Worm (Caenorhabditis elegans) whole organism, L3 larva: ENCODE data around the gene sec-20.

Experiments used
- ZK546.5 ChIP-seq: sonication (generic microtip); optimal IDR thresholded peaks from 2 replicates; lab custom pipeline; 2017; ENCODE audit warnings: missing biosample characterization, missing genetic modification characterization
- ama-1 ChIP-seq: fragments of 150-350 bp; optimal IDR thresholded peaks from 2 replicates; lab custom pipeline; 2018
- ceh-28 ChIP-seq: fragments of 150-350 bp; optimal IDR thresholded peaks from 2 replicates; lab custom pipeline; 2014; ENCODE audit warnings: missing biosample characterization, missing genetic modification reagents, missing genetic modification characterization
- ceh-9 ChIP-seq: sonication (generic microtip); optimal IDR thresholded peaks from 2 replicates; lab custom pipeline; 2018; ENCODE audit warnings: missing biosample characterization, missing genetic modification characterization
- egl-27 ChIP-seq: sonication (generic microtip); optimal IDR thresholded peaks from 4 replicates; lab custom pipeline; 2017; ENCODE audit warnings: missing biosample characterization, missing genetic modification reagents, missing genetic modification characterization
- egl-5 ChIP-seq: fragments of 150-350 bp; optimal IDR thresholded peaks from 2 replicates; lab custom pipeline; 2017; ENCODE audit warnings: missing biosample characterization, missing genetic modification reagents, missing genetic modification characterization, inconsistent platforms
- elt-1 ChIP-seq: fragments of 150-350 bp; optimal IDR thresholded peaks from 2 replicates; lab custom pipeline; 2014; ENCODE audit warnings: missing biosample characterization, missing genetic modification characterization
- elt-2 ChIP-seq: sonication (generic microtip); optimal IDR thresholded peaks from 2 replicates; lab custom pipeline; 2016; ENCODE audit warnings: missing genetic modification reagents, mild to moderate bottlenecking, missing genetic modification characterization, missing compliant biosample characterization
- elt-3 ChIP-seq, 3 experiments: fragments of 150-350 bp in 1 of 3; sonication (generic microtip) in 2 of 3; optimal IDR thresholded peaks; 2 replicates in 2 of 3; 4 replicates in 1 of 3; lab custom pipeline; 2014 to 2017; ENCODE audit warnings: missing biosample characterization in 3 of 3, missing genetic modification characterization in 3 of 3
- fkh-10 ChIP-seq: sonication (generic microtip); optimal IDR thresholded peaks from 2 replicates; lab custom pipeline; 2017; ENCODE audit warnings: missing biosample characterization, missing genetic modification reagents, missing genetic modification characterization
- fkh-2 ChIP-seq: fragments of 150-350 bp; optimal IDR thresholded peaks from 2 replicates; lab custom pipeline; 2014; ENCODE audit warnings: missing biosample characterization, missing genetic modification reagents, missing genetic modification characterization
- fos-1 ChIP-seq: fragments of 150-350 bp; optimal IDR thresholded peaks from 2 replicates; lab custom pipeline; 2014; ENCODE audit warnings: missing biosample characterization, missing genetic modification characterization
- hmg-11 ChIP-seq: sonication (generic microtip); optimal IDR thresholded peaks from 2 replicates; lab custom pipeline; 2016; ENCODE audit warnings: missing genetic modification characterization, missing compliant biosample characterization
- jun-1 ChIP-seq: fragments of 150-350 bp; optimal IDR thresholded peaks from 2 replicates; lab custom pipeline; 2014; ENCODE audit warnings: missing biosample characterization, missing genetic modification reagents, missing genetic modification characterization
- lin-15B ChIP-seq: fragments of 150-350 bp; optimal IDR thresholded peaks from 2 replicates; lab custom pipeline; 2014; ENCODE audit warnings: missing biosample characterization, missing genetic modification characterization
- lin-39 ChIP-seq: fragments of 150-350 bp; optimal IDR thresholded peaks from 2 replicates; lab custom pipeline; 2018; ENCODE audit warnings: missing biosample characterization, missing genetic modification reagents, missing genetic modification characterization
- lsy-12 ChIP-seq: sonication (generic microtip); optimal IDR thresholded peaks from 2 replicates; lab custom pipeline; 2016; ENCODE audit warnings: mild to moderate bottlenecking, missing genetic modification characterization, missing compliant biosample characterization
- mml-1 ChIP-seq: fragments of 150-350 bp; sonication (generic microtip); optimal IDR thresholded peaks from 3 replicates; lab custom pipeline; 2014; ENCODE audit warnings: missing biosample characterization, missing genetic modification characterization
- nhr-11 ChIP-seq: fragments of 150-350 bp; optimal IDR thresholded peaks from 2 replicates; lab custom pipeline; 2014; ENCODE audit warnings: missing biosample characterization, missing genetic modification characterization
- nhr-23 ChIP-seq: fragments of 150-350 bp; optimal IDR thresholded peaks from 2 replicates; lab custom pipeline; 2014; ENCODE audit warnings: missing biosample characterization, missing genetic modification reagents, missing genetic modification characterization
- nhr-237 ChIP-seq: fragments of 150-350 bp; optimal IDR thresholded peaks from 2 replicates; lab custom pipeline; 2014; ENCODE audit warnings: missing biosample characterization, missing genetic modification characterization
- nhr-25 ChIP-seq: sonication (generic microtip); optimal IDR thresholded peaks from 2 replicates; lab custom pipeline; 2017; ENCODE audit warnings: missing biosample characterization, missing genetic modification characterization
- nhr-28 ChIP-seq: fragments of 150-350 bp; optimal IDR thresholded peaks from 2 replicates; lab custom pipeline; 2014; ENCODE audit warnings: missing biosample characterization, missing genetic modification characterization
- nhr-43 ChIP-seq: sonication (generic microtip); optimal IDR thresholded peaks from 2 replicates; lab custom pipeline; 2016; ENCODE audit warnings: mild to moderate bottlenecking, missing genetic modification characterization, missing compliant biosample characterization; ENCODE audit not compliant: poor library complexity, severe bottlenecking
- nhr-67 ChIP-seq: fragments of 150-350 bp; optimal IDR thresholded peaks from 2 replicates; lab custom pipeline; 2014; ENCODE audit warnings: missing biosample characterization, missing genetic modification characterization
- pqm-1 ChIP-seq: fragments of 150-350 bp; optimal IDR thresholded peaks from 2 replicates; lab custom pipeline; 2017; ENCODE audit warnings: missing biosample characterization, missing genetic modification characterization, inconsistent platforms
- sea-2 ChIP-seq: fragments of 150-350 bp; sonication (generic microtip); optimal IDR thresholded peaks from 4 replicates; lab custom pipeline; 2014; ENCODE audit warnings: missing biosample characterization, missing genetic modification reagents, missing genetic modification characterization
- skn-1 ChIP-seq: fragments of 150-350 bp; optimal IDR thresholded peaks from 2 replicates; lab custom pipeline; 2014; ENCODE audit warnings: missing biosample characterization, missing genetic modification characterization
- tbx-2 ChIP-seq: sonication (generic microtip); optimal IDR thresholded peaks from 2 replicates; lab custom pipeline; 2016; ENCODE audit warnings: mild to moderate bottlenecking, missing genetic modification characterization, missing compliant biosample characterization
- unc-39 ChIP-seq: sonication (generic microtip); optimal IDR thresholded peaks from 4 replicates; lab custom pipeline; 2017; ENCODE audit warnings: missing biosample characterization, missing genetic modification characterization
- unc-62 ChIP-seq: fragments of 150-350 bp; sonication (generic microtip); optimal IDR thresholded peaks from 4 replicates; lab custom pipeline; 2014; ENCODE audit warnings: missing biosample characterization, missing genetic modification reagents, missing genetic modification characterization
- zag-1 ChIP-seq: fragments of 150-350 bp; optimal IDR thresholded peaks from 2 replicates; lab custom pipeline; 2014; ENCODE audit warnings: missing biosample characterization, missing genetic modification characterization
- ztf-11 ChIP-seq: fragments of 150-350 bp; optimal IDR thresholded peaks from 2 replicates; lab custom pipeline; 2014; ENCODE audit warnings: missing biosample characterization, missing genetic modification characterization

Gene sec-20

ce11 chrIII:151084-151483 lies 40.8 kb upstream of the sec-20 start:
- TF ChIP-seq lin-39 (tag; lab: Kevin White, UChicago) (no peak), egl-5 (tag; lab: Kevin White, UChicago) (no peak), ama-1 (no peak), hmg-11 (no peak), nhr-43 (no peak), mml-1 (no peak), nhr-23 (no peak), ZK546.5 (no peak), elt-3 (tag; optimal IDR thresholded peaks at IDR 0.05; lab: Kevin White, UChicago) (no peak), elt-1 (no peak), sea-2 (no peak), skn-1 (no peak), tbx-2 (tag; lab: Kevin White, UChicago) (no peak), nhr-11 (tag; lab: Kevin White, UChicago) (no peak), fkh-2 (no peak)

ce11 chrIII:154168-154567 lies 37.7 kb upstream of the sec-20 start:
- TF ChIP-seq nhr-25 (no peak), jun-1 (tag; lab: Kevin White, UChicago) (peak; percentile 98), egl-27 (tag; lab: Kevin White, UChicago) (peak; percentile 81), skn-1 (peak; percentile 26), lin-15B (tag; lab: Kevin White, UChicago) (no peak), pqm-1 (tag; lab: Kevin White, UChicago) (peak; percentile 100), fos-1 (tag; lab: Kevin White, UChicago) (peak; percentile 45), elt-3 (tag; optimal IDR thresholded peaks at IDR 0.05; lab: Kevin White, UChicago) (peak in 2 of 3 experiments; percentile 1 to 56), elt-2 (tag; lab: Kevin White, UChicago) (peak; percentile 100)

- TF ChIP-seq jun-1 (tag; lab: Kevin White, UChicago) (no peak), unc-39 (tag; lab: Kevin White, UChicago) (no peak), ztf-11 (tag; lab: Kevin White, UChicago) (no peak), lsy-12 (no peak), mml-1 (no peak), nhr-43 (no peak), ceh-28 (tag; lab: Kevin White, UChicago) (no peak), skn-1 (no peak), ceh-9 (tag; lab: Kevin White, UChicago) (no peak)
Measured at ce11 chrIII:156645-157044, 35.3 kb upstream of the sec-20 start, which contains the start of the genes zig-13 and ver-1. Gene zig-13, minus strand, starts transcription at chrIII:156745. Gene ver-1, plus strand, starts transcription at chrIII:156824.

- no peak for TF ChIP-seq tbx-2 (tag; lab: Kevin White, UChicago)
- TF ChIP-seq fkh-10 (GFP tag; lab: Kevin White, UChicago), result no peak
- no peak for TF ChIP-seq nhr-23
- no peak for TF ChIP-seq mml-1
- TF ChIP-seq nhr-25, result no peak
- no peak for TF ChIP-seq zag-1 (tag; lab: Kevin White, UChicago)
- TF ChIP-seq skn-1, result no peak
- no peak for TF ChIP-seq nhr-28 (tag; lab: Kevin White, UChicago)
- no peak for TF ChIP-seq ztf-11 (tag; lab: Kevin White, UChicago)
- no peak for TF ChIP-seq hmg-11
- TF ChIP-seq nhr-43, result no peak
- TF ChIP-seq unc-62, result no peak
Measured at ce11 chrIII:157980-158379, 33.9 kb upstream of the sec-20 start.

ce11 chrIII:159149-159548 lies 32.8 kb upstream of the sec-20 start:
- TF ChIP-seq nhr-237 (tag; lab: Kevin White, UChicago), result no peak
- no peak for TF ChIP-seq lin-39 (tag; lab: Kevin White, UChicago)
- no peak for TF ChIP-seq ztf-11 (tag; lab: Kevin White, UChicago)
- TF ChIP-seq jun-1 (tag; lab: Kevin White, UChicago), result no peak
- no peak for TF ChIP-seq nhr-28 (tag; lab: Kevin White, UChicago)
- TF ChIP-seq fkh-10 (GFP tag; lab: Kevin White, UChicago), result no peak
- TF ChIP-seq mml-1, result no peak
- TF ChIP-seq, all 47 proteins: peak for 0

- TF ChIP-seq unc-62 (no peak), hmg-11 (no peak), skn-1 (no peak), ceh-9 (tag; lab: Kevin White, UChicago) (no peak), egl-27 (tag; lab: Kevin White, UChicago) (no peak), elt-2 (tag; lab: Kevin White, UChicago) (no peak), nhr-67 (tag; lab: Kevin White, UChicago) (no peak), elt-1 (no peak)
Measured at ce11 chrIII:159665-160064, 32.2 kb upstream of the sec-20 start.
